Fruit fly (Drosophila melanogaster) whole organism, embryonic: Measurements from ENCODE around the gene CG31207.

Experiments used
- CG10267 ChIP-seq: fragments of 200-800 bp; sonication (Bioruptor generic); optimal IDR thresholded peaks from 2 replicates; lab custom pipeline; 2018; ENCODE audit warnings: missing biosample characterization, mild to moderate bottlenecking, missing genetic modification characterization, moderate library complexity
- CG10654 ChIP-seq: fragments of 200-800 bp; sonication (Bioruptor generic); optimal IDR thresholded peaks from 2 replicates; lab custom pipeline; 2016; ENCODE audit warnings: missing biosample characterization, missing genetic modification characterization
- CG12769 ChIP-seq: fragments of 200-800 bp; sonication (Bioruptor generic); optimal IDR thresholded peaks from 2 replicates; lab custom pipeline; 2019; ENCODE audit warnings: missing biosample characterization, mild to moderate bottlenecking, missing genetic modification characterization, moderate library complexity
- CG13775 ChIP-seq: fragments of 200-800 bp; sonication (Bioruptor generic); optimal IDR thresholded peaks from 3 replicates; lab custom pipeline; 2017; ENCODE audit warnings: missing biosample characterization, mild to moderate bottlenecking, missing genetic modification characterization
- CG17829 ChIP-seq: fragments of 200-800 bp; optimal IDR thresholded peaks from 2 replicates; lab custom pipeline; 2019; ENCODE audit warnings: missing biosample characterization, mild to moderate bottlenecking, missing genetic modification characterization, moderate library complexity
- CG30020 ChIP-seq: fragments of 200-800 bp; optimal IDR thresholded peaks from 2 replicates; lab custom pipeline; 2019; ENCODE audit warnings: missing biosample characterization, mild to moderate bottlenecking, missing genetic modification characterization, moderate library complexity
- CG3065 ChIP-seq: fragments of 200-800 bp; sonication (Bioruptor generic); optimal IDR thresholded peaks from 2 replicates; lab custom pipeline; 2016; ENCODE audit warnings: missing biosample characterization, missing genetic modification characterization
- CG31441 ChIP-seq: fragments of 200-800 bp; sonication (Bioruptor generic); IDR thresholded peaks from 2 replicates; pipeline ENCODE4 v1.3.6; 2022; ENCODE audit warnings: missing biosample characterization, missing genetic modification characterization
- CG3281 ChIP-seq: fragments of 200-800 bp; sonication (Bioruptor generic); optimal IDR thresholded peaks from 3 replicates; lab custom pipeline; 2017; ENCODE audit warnings: missing biosample characterization, mild to moderate bottlenecking, missing genetic modification characterization
- CG34376 ChIP-seq: fragments of 200-800 bp; sonication (Bioruptor generic); optimal IDR thresholded peaks from 2 replicates; lab custom pipeline; 2018; ENCODE audit warnings: missing biosample characterization, mild to moderate bottlenecking, missing genetic modification characterization
- CG3726 ChIP-seq: fragments of 200-800 bp; sonication (Bioruptor generic); IDR thresholded peaks from 3 replicates; pipeline ENCODE4, ENCODE4 v1.3.6; 2022; ENCODE audit warnings: missing biosample characterization, missing genetic modification characterization
- CG3995 ChIP-seq: fragments of 200-800 bp; sonication (Bioruptor generic); optimal IDR thresholded peaks from 3 replicates; lab custom pipeline; 2016; ENCODE audit warnings: missing biosample characterization, missing genetic modification characterization
- CG4617 ChIP-seq: fragments of 200-800 bp; sonication (Bioruptor generic); optimal IDR thresholded peaks from 3 replicates; lab custom pipeline; 2016; ENCODE audit warnings: missing biosample characterization, missing genetic modification characterization, borderline replicate concordance
- CG4854 ChIP-seq: fragments of 200-800 bp; sonication (Bioruptor generic); optimal IDR thresholded peaks from 2 replicates; lab custom pipeline; 2016; ENCODE audit warnings: missing biosample characterization, missing genetic modification characterization, inconsistent platforms
- CG6791 ChIP-seq: fragments of 200-800 bp; sonication (Bioruptor generic); IDR thresholded peaks from 3 replicates; pipeline ENCODE4 v1.3.6; 2022; ENCODE audit warnings: missing biosample characterization, missing genetic modification characterization; ENCODE audit not compliant: partially characterized antibody
- CG7987 ChIP-seq: fragments of 200-800 bp; sonication (Bioruptor generic); optimal IDR thresholded peaks from 2 replicates; lab custom pipeline; 2018; ENCODE audit warnings: missing biosample characterization, mild to moderate bottlenecking, missing genetic modification characterization, moderate library complexity
- CG8359 ChIP-seq: fragments of 200-800 bp; sonication (Bioruptor generic); optimal IDR thresholded peaks from 2 replicates; lab custom pipeline; 2017; ENCODE audit warnings: missing biosample characterization, mild to moderate bottlenecking, missing genetic modification characterization, borderline replicate concordance
- CkIIα-i1 ChIP-seq: fragments of 200-800 bp; sonication (Bioruptor generic); IDR thresholded peaks from 2 replicates; pipeline ENCODE4 v1.3.6; 2022; ENCODE audit warnings: missing biosample characterization, missing genetic modification characterization
- D19B ChIP-seq: fragments of 200-800 bp; sonication (Bioruptor generic); optimal IDR thresholded peaks from 2 replicates; lab custom pipeline; 2017; ENCODE audit warnings: missing biosample characterization, mild to moderate bottlenecking, missing genetic modification characterization
- Dip3 ChIP-seq: fragments of 200-800 bp; sonication (Bioruptor generic); optimal IDR thresholded peaks from 3 replicates; lab custom pipeline; 2016; ENCODE audit warnings: missing biosample characterization, missing genetic modification characterization
- Doc3 ChIP-seq: fragments of 200-800 bp; sonication (Bioruptor generic); IDR thresholded peaks from 3 replicates; pipeline ENCODE4 v1.3.6; 2022; ENCODE audit warnings: missing biosample characterization, missing genetic modification characterization; ENCODE audit not compliant: partially characterized antibody
- Kr ChIP-seq: fragments of 200-800 bp; sonication (Bioruptor generic); optimal IDR thresholded peaks from 2 replicates; lab custom pipeline; 2017; ENCODE audit warnings: missing biosample characterization, mild to moderate bottlenecking, missing genetic modification characterization
- Med ChIP-seq: fragments of 200-800 bp; sonication (Bioruptor generic); peaks from one replicate; lab custom pipeline; 2016; ENCODE audit warnings: missing biosample characterization, missing genetic modification characterization, mild to moderate bottlenecking, inconsistent platforms, moderate library complexity
- Mes4 ChIP-seq: fragments of 200-800 bp; sonication (Bioruptor generic); optimal IDR thresholded peaks from 2 replicates; lab custom pipeline; 2016; ENCODE audit warnings: missing biosample characterization, missing genetic modification characterization
- Pdp1 ChIP-seq, 2 experiments: fragments of 200-800 bp; sonication (Bioruptor generic); optimal IDR thresholded peaks; 3 replicates each; lab custom pipeline; 2016; ENCODE audit warnings: missing biosample characterization in 2 of 2, missing genetic modification characterization in 2 of 2, mild to moderate bottlenecking in 1 of 2, moderate library complexity in 1 of 2
- Rfx ChIP-seq: fragments of 200-800 bp; sonication (Bioruptor generic); IDR thresholded peaks from 2 replicates; pipeline ENCODE4 v1.3.6; 2022; ENCODE audit warnings: missing biosample characterization, missing genetic modification characterization
- Sox100B ChIP-seq: fragments of 200-800 bp; sonication (Bioruptor generic); optimal IDR thresholded peaks from 3 replicates; lab custom pipeline; 2018; ENCODE audit warnings: missing biosample characterization, mild to moderate bottlenecking, missing genetic modification characterization
- Sry-β ChIP-seq: fragments of 200-800 bp; sonication (Bioruptor generic); optimal IDR thresholded peaks from 2 replicates; lab custom pipeline; 2018; ENCODE audit warnings: missing biosample characterization, mild to moderate bottlenecking, missing genetic modification characterization, moderate library complexity
- ab ChIP-seq: fragments of 200-800 bp; sonication (Bioruptor generic); optimal IDR thresholded peaks from 2 replicates; lab custom pipeline; 2016; ENCODE audit warnings: missing biosample characterization, missing genetic modification characterization
- amos ChIP-seq: fragments of 200-800 bp; sonication (Bioruptor generic); IDR thresholded peaks from 2 replicates; pipeline ENCODE4 v1.3.6; 2022; ENCODE audit warnings: missing biosample characterization, missing genetic modification characterization; ENCODE audit not compliant: partially characterized antibody
- bbx ChIP-seq: fragments of 200-800 bp; sonication (Bioruptor generic); IDR thresholded peaks from 2 replicates; pipeline ENCODE4 v1.3.6; 2022; ENCODE audit warnings: missing biosample characterization, missing genetic modification characterization; ENCODE audit not compliant: partially characterized antibody
- bigmax ChIP-seq: fragments of 200-800 bp; sonication (Bioruptor generic); optimal IDR thresholded peaks from 2 replicates; lab custom pipeline; 2018; ENCODE audit warnings: missing biosample characterization, mild to moderate bottlenecking, missing genetic modification characterization
- chinmo ChIP-seq: fragments of 200-800 bp; sonication (Bioruptor generic); IDR thresholded peaks from 4 replicates; pipeline ENCODE4 v1.3.6; 2022; ENCODE audit warnings: missing biosample characterization, missing genetic modification characterization; ENCODE audit not compliant: partially characterized antibody
- cwo ChIP-seq: fragments of 200-800 bp; sonication (Bioruptor generic); optimal IDR thresholded peaks from 3 replicates; lab custom pipeline; 2017; ENCODE audit warnings: missing biosample characterization, missing genetic modification characterization, mild to moderate bottlenecking, moderate library complexity, missing genetic modification reagents
- exex ChIP-seq: fragments of 200-800 bp; sonication (Bioruptor generic); optimal IDR thresholded peaks from 4 replicates; lab custom pipeline; 2018; ENCODE audit warnings: missing biosample characterization, mild to moderate bottlenecking, missing genetic modification characterization, moderate library complexity
- gcm2 ChIP-seq: fragments of 200-800 bp; sonication (Bioruptor generic); optimal IDR thresholded peaks from 2 replicates; lab custom pipeline; 2016; ENCODE audit warnings: missing biosample characterization, missing genetic modification characterization
- grn ChIP-seq: fragments of 200-800 bp; sonication (Bioruptor generic); optimal IDR thresholded peaks from 3 replicates; lab custom pipeline; 2017; ENCODE audit warnings: missing biosample characterization, missing genetic modification characterization
- lov ChIP-seq, 2 experiments: fragments of 200-800 bp in 1 of 2; fragments of >200 bp in 1 of 2; sonication (Bioruptor generic) in 1 of 2; IDR thresholded peaks in 1 of 2; optimal IDR thresholded peaks in 1 of 2; 2 replicates in 1 of 2; 3 replicates in 1 of 2; pipeline versions ENCODE4 v1.3.6 to Lab custom; 2017 to 2022; ENCODE audit warnings: missing biosample characterization in 1 of 2, missing genetic modification characterization in 1 of 2
- onecut ChIP-seq: fragments of 200-800 bp; sonication (Bioruptor generic); IDR thresholded peaks from 2 replicates; pipeline ENCODE4 v1.3.6; 2022; ENCODE audit warnings: missing biosample characterization, missing genetic modification characterization
- otp ChIP-seq: fragments of 200-800 bp; sonication (Bioruptor generic); IDR thresholded peaks from 3 replicates; pipeline ENCODE4, ENCODE4 v1.3.6; 2022; ENCODE audit warnings: missing biosample characterization, missing genetic modification characterization
- schlank ChIP-seq: fragments of 200-800 bp; sonication (Bioruptor generic); optimal IDR thresholded peaks from 2 replicates; lab custom pipeline; 2018; ENCODE audit warnings: missing biosample characterization, mild to moderate bottlenecking, missing genetic modification characterization
- sd ChIP-seq: fragments of 200-800 bp; sonication (Bioruptor generic); optimal IDR thresholded peaks from 3 replicates; lab custom pipeline; 2018; ENCODE audit warnings: missing biosample characterization, mild to moderate bottlenecking, missing genetic modification characterization, moderate library complexity
- sens ChIP-seq: fragments of 200-800 bp; sonication (Bioruptor generic); peaks from one replicate; lab custom pipeline; 2016; ENCODE audit warnings: missing biosample characterization, missing genetic modification characterization
- seq ChIP-seq: fragments of 200-800 bp; sonication (Bioruptor generic); IDR thresholded peaks from 2 replicates; pipeline ENCODE4 v1.3.6; 2022; ENCODE audit warnings: missing biosample characterization, missing genetic modification characterization
- sug ChIP-seq: fragments of 200-800 bp; optimal IDR thresholded peaks from 2 replicates; lab custom pipeline; 2019; ENCODE audit warnings: missing biosample characterization, mild to moderate bottlenecking, missing genetic modification characterization, moderate library complexity
- tap ChIP-seq: fragments of 200-800 bp; optimal IDR thresholded peaks from 3 replicates; lab custom pipeline; 2019; ENCODE audit warnings: missing biosample characterization, mild to moderate bottlenecking, missing genetic modification characterization, moderate library complexity
- vnd ChIP-seq: fragments of 200-800 bp; sonication (Bioruptor generic); IDR thresholded peaks from 3 replicates; pipeline ENCODE4 v1.3.6; 2022; ENCODE audit warnings: missing biosample characterization, missing genetic modification characterization; ENCODE audit not compliant: partially characterized antibody

CG31207 gene

DNA sequence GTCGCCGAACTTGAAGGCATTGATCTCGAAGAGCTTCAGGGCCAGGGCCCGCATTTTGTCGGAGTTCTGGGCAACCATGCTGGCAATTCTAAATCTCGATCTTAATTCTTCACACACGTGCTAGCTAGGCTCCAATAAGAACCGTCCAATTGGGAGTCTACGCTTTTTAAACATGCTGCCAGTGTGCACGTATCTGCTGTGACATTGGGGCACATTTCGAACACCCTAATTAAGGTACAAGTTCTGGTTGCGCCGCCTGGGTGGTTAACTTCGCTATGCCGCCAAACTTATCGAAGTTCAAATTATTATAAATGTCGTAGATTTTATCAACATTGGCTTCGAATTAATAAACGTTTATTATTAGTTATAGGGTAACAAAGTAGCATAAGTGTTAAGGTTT lies 26.3 kb upstream of the CG31207 start, which contains the start of gene r-l (continued):
- no peak for TF ChIP-seq CG8359 (GFP tag; lab: Kevin White, UChicago)
- TF ChIP-seq CG13775 (GFP tag; lab: Kevin White, UChicago), result no peak
- no peak for TF ChIP-seq schlank (tag; lab: Kevin White, UChicago)
- peak; percentile 26; the same call in 1 of the 3 replicates for TF ChIP-seq otp (GFP tag; lab: Robert Waterston, UW)
- TF ChIP-seq CG31441 (GFP tag; lab: Robert Waterston, UW), result no peak
- TF ChIP-seq bigmax (GFP tag; lab: Kevin White, UChicago), result no peak
- peak; percentile 15 for TF ChIP-seq Dip3 (GFP tag; lab: Kevin White, UChicago)
- TF ChIP-seq CG30020 (tag; lab: Kevin White, UChicago), result no peak
- peak; percentile 37 for TF ChIP-seq CG17829 (tag; lab: Kevin White, UChicago)

DNA sequence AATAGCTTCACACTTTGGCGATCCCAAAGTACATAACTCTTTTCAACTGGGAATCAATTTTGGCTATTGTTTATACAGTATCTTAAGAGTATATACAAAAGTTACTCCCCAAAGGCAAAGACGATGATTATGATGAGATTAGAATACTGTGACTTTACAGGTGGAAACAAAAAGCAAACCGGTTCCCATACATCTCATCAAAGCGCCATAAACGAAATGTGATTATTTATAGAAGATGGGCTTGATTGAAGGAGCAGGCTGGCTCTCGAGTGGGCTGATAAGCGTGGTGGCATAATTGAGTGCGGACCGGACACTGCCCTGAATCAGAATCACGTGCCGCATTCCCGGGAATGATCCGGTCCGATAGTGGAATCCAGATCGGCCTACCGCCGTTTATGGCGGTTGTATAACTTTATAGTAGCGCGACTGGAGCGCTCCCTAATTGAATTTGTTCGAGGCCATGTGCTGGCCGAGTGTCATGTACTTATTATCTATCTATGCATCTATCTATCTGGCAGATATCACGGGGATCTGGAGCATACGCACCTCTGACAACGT lies 25.2 kb upstream of the CG31207 start:
- TF ChIP-seq Pdp1 (GFP tag; optimal IDR thresholded peaks at IDR 0.05; lab: Kevin White, UChicago) (peak in 1 of 2 experiments; percentile 52), sug (tag; lab: Kevin White, UChicago) (peak; percentile 28), bbx (GFP tag; lab: Robert Waterston, UW) (peak; percentile 17; the same call in 1 of the 2 replicates), chinmo (GFP tag; lab: Robert Waterston, UW) (0 out of 4 replicates have a peak, but pooled peaks have one; percentile 29), CG3995 (GFP tag; lab: Kevin White, UChicago) (peak; percentile 75), CG7987 (peak; percentile 9), CG34376 (GFP tag; lab: Kevin White, UChicago) (peak; percentile 5), CG12769 (tag; lab: Kevin White, UChicago) (peak; percentile 62), CG4854 (no peak), Med (GFP tag; lab: Kevin White, UChicago) (peak; percentile 48), sd (tag; lab: Kevin White, UChicago) (peak; percentile 56), grn (GFP tag; lab: Kevin White, UChicago) (peak; percentile 73), Doc3 (no peak), exex (tag; lab: Kevin White, UChicago) (peak; percentile 74), cwo (GFP tag; lab: Kevin White, UChicago) (peak; percentile 96), CG10654 (GFP tag; lab: Kevin White, UChicago) (no peak), CG3281 (no peak), Mes4 (GFP tag; lab: Kevin White, UChicago) (no peak), seq (no peak), CG6791 (GFP tag; lab: Robert Waterston, UW) (0 out of 3 replicates have a peak, but pooled peaks have one; percentile 9), amos (GFP tag; lab: Robert Waterston, UW) (no peak), otp (GFP tag; lab: Robert Waterston, UW) (no peak)

DNA sequence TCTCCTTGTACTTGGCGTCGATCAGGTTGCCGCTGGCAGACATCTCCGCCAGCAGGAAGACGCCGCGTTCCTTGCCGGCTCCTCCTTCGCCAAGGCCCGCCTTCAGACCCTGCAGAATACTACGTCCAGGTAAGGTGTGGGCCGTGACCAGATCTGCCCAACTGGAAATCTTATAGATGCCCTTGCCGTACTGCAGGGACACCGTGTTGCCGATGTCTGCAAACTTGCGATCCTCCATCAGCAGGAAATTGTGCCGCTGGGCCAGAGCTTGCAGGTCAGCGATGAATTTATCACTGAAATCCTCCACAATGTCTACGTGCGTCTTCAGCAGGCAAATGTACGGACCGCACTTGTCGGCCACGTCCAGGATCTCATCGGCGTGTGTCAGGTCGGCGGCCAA lies 24.5 kb upstream of the CG31207 start:
- no peak for TF ChIP-seq onecut (GFP tag; lab: Robert Waterston, UW)
- TF ChIP-seq CG10267 (tag; lab: Kevin White, UChicago), result no peak
- no peak for TF ChIP-seq CG3726 (GFP tag; lab: Robert Waterston, UW)
- TF ChIP-seq CG3065, result no peak
- TF ChIP-seq Sox100B (GFP tag; lab: Kevin White, UChicago), result no peak
- TF ChIP-seq CG4617 (GFP tag; lab: Kevin White, UChicago), result no peak
- no peak for TF ChIP-seq CkIIα-i1 (GFP tag; lab: Robert Waterston, UW)
- TF ChIP-seq gcm2 (GFP tag; lab: Kevin White, UChicago), result no peak
- no peak for TF ChIP-seq D19B (GFP tag; lab: Kevin White, UChicago)
- no peak for TF ChIP-seq Rfx (GFP tag; lab: Robert Waterston, UW)
- TF ChIP-seq tap, result no peak
- TF ChIP-seq sens, result peak; percentile 4
- no peak for TF ChIP-seq Kr (GFP tag; lab: Kevin White, UChicago)
- TF ChIP-seq lov (optimal IDR thresholded peaks at IDR 0.05; lab: Kevin White, UChicago), result no peak
- 0 out of 3 replicates have a peak, but pooled peaks have one; percentile 38 for TF ChIP-seq lov (GFP tag; IDR thresholded peaks at IDR 0.05; lab: Robert Waterston, UW)
- no peak for TF ChIP-seq Sry-β (GFP tag; lab: Kevin White, UChicago)
- no peak for TF ChIP-seq ab (GFP tag; lab: Kevin White, UChicago)
- no peak for TF ChIP-seq vnd (GFP tag; lab: Robert Waterston, UW)
